Worm (Caenorhabditis elegans): Measurements from ENCODE around the gene pigg-1.

The pigg-1 gene

ce11 chrII:8641131-8641530 lies 41.1 kb upstream of the pigg-1 start, which contains the start of gene D2085.7:
TSS of gene D2085.7 (plus strand) at chrII:8641381.
- TF ChIP-seq nhr-12 (tag; optimal IDR thresholded peaks at IDR 0.05) (no peak), ham-2 (GFP tag; optimal IDR thresholded peaks at IDR 0.05) (peak; percentile 56)

ce11 chrII:8640503-8640902 lies 40.4 kb upstream of the pigg-1 start:
- TF ChIP-seq drap-1 (GFP tag; optimal IDR thresholded peaks at IDR 0.05) (no peak), nhr-28 (tag; optimal IDR thresholded peaks at IDR 0.05) (no peak), ham-2 (GFP tag; optimal IDR thresholded peaks at IDR 0.05) (no peak), sptf-1 (tag; optimal IDR thresholded peaks at IDR 0.05) (no peak), mep-1 (tag; optimal IDR thresholded peaks at IDR 0.05) (no peak), cnd-1 (tag; optimal IDR thresholded peaks at IDR 0.05) (no peak), ceh-39 (tag; optimal IDR thresholded peaks at IDR 0.05) (no peak), nhr-237 (tag; optimal IDR thresholded peaks at IDR 0.05) (no peak), mab-5 (tag; optimal IDR thresholded peaks at IDR 0.05) (no peak), ceh-43 (GFP tag; optimal IDR thresholded peaks at IDR 0.05) (no peak), flh-1 (GFP tag; optimal IDR thresholded peaks at IDR 0.05) (no peak), nhr-12 (tag; optimal IDR thresholded peaks at IDR 0.05) (no peak), unc-62 (GFP tag; optimal IDR thresholded peaks at IDR 0.05) (no peak), unc-120 (tag; optimal IDR thresholded peaks at IDR 0.05; ENCODE audit: poor library complexity, severe bottlenecking) (no peak)

DNA sequence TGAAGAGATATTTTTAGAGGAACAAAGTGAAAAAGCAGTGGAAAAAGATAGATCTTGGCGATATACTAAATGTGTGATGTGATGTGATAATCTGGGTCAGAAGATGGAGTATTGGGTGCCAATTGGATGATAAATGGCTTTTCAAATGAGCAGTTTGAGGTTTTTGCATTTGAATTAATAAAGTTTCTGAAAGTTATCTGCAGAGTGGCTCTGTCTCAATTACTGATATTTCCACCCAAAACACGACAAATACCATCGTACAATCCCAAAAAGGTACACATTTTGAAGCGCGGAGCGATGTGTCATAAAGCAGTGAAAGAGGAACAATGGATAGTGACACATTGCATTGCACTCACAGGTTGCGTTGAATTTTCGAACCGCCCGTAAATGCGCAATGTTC lies 39.5 kb upstream of the pigg-1 start:
- TF ChIP-seq nhr-2 (tag; optimal IDR thresholded peaks at IDR 0.05) (no peak), elt-1 (tag; optimal IDR thresholded peaks at IDR 0.05; ENCODE audit: borderline replicate concordance, insufficient read depth) (no peak), lin-32 (GFP tag; optimal IDR thresholded peaks at IDR 0.05) (no peak), blmp-1 (tag; optimal IDR thresholded peaks at IDR 0.05) (no peak)

DNA sequence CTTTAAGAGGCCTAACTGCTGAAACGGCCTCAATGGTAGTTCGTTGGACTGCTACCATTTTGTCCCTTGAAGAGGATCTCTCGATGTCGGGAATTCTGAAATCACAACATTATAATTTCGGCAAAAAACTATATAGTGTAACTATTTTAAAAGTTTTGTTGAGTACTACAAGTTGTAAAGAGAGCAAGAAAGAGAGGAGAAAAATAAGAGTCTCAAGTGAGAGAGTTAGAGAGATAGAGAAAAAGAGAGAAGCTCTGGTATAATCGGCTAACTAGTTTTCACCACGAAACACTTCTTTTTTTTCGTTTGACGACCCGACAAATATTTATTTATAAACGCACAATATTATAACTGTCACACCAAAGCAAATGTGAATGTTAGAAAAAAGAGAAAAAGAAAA lies 37.5 kb upstream of the pigg-1 start, which contains the start of gene vab-9:
Gene vab-9 (minus strand): TSS at position 101 of the 400 bp plus-strand sequence.
- TF ChIP-seq ces-1 (GFP tag; optimal IDR thresholded peaks at IDR 0.05) (peak; percentile 51), ham-2 (GFP tag; optimal IDR thresholded peaks at IDR 0.05) (no peak)

DNA sequence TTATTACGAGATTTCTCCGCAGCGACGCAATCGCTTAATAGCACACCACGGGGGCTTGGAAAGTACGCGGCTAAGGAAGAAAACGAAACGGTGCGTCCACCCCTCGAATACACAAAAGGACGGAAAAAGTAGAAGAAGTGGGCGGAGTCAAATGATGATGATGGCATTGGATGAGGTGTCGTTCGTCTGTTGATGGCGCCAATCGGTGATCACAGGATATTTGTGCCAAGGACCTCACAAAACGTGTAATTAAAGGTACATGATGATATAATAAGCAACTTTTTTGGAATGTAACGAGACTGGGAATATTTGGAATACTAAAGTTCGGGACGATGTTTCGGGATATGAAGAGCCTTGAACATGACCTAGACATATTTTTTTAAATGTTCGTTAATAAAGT lies 34.3 kb upstream of the pigg-1 start, which contains the start of gene cutl-12:
Gene cutl-12 (minus strand): TSS at position 101 of the 400 bp plus-strand sequence.
- TF ChIP-seq blmp-1 (tag; optimal IDR thresholded peaks at IDR 0.05), result no peak
- no peak for TF ChIP-seq cnd-1 (tag; optimal IDR thresholded peaks at IDR 0.05)
- TF ChIP-seq snpc-4 (tag; optimal IDR thresholded peaks at IDR 0.05), result no peak
- no peak for TF ChIP-seq tbx-8 (GFP tag; optimal IDR thresholded peaks at IDR 0.05)
- no peak for TF ChIP-seq sptf-1 (tag; optimal IDR thresholded peaks at IDR 0.05)
- TF ChIP-seq mab-5 (tag; optimal IDR thresholded peaks at IDR 0.05), result no peak
- no peak for TF ChIP-seq nhr-28 (tag; optimal IDR thresholded peaks at IDR 0.05)
- TF ChIP-seq hlh-1 (tag; optimal IDR thresholded peaks at IDR 0.05), result no peak
- no peak for TF ChIP-seq mls-2 (tag; optimal IDR thresholded peaks at IDR 0.05)
- no peak for TF ChIP-seq ces-1 (GFP tag; optimal IDR thresholded peaks at IDR 0.05)
- no peak for TF ChIP-seq unc-62 (GFP tag; optimal IDR thresholded peaks at IDR 0.05)
- no peak for TF ChIP-seq lin-13 (tag; optimal IDR thresholded peaks at IDR 0.05)
- TF ChIP-seq ceh-43 (GFP tag; optimal IDR thresholded peaks at IDR 0.05), result no peak
- TF ChIP-seq ztf-11 (tag; optimal IDR thresholded peaks at IDR 0.05), result no peak
- no peak for TF ChIP-seq bed-3 (GFP tag; optimal IDR thresholded peaks at IDR 0.05)
- TF ChIP-seq nhr-2 (tag; optimal IDR thresholded peaks at IDR 0.05), result no peak
- no peak for TF ChIP-seq unc-120 (tag; optimal IDR thresholded peaks at IDR 0.05; ENCODE audit: poor library complexity, severe bottlenecking)
- TF ChIP-seq ceh-83 (GFP tag; optimal IDR thresholded peaks at IDR 0.05), result no peak
- no peak for TF ChIP-seq M03D4.4 (tag; optimal IDR thresholded peaks at IDR 0.05)

- TF ChIP-seq ztf-11 (tag; optimal IDR thresholded peaks at IDR 0.05) (no peak), lin-13 (tag; optimal IDR thresholded peaks at IDR 0.05) (no peak), unc-39 (tag; optimal IDR thresholded peaks at IDR 0.05) (no peak), elt-1 (tag; optimal IDR thresholded peaks at IDR 0.05; ENCODE audit: borderline replicate concordance, insufficient read depth) (no peak), unc-120 (tag; optimal IDR thresholded peaks at IDR 0.05; ENCODE audit: poor library complexity, severe bottlenecking) (no peak), elt-3 (tag; optimal IDR thresholded peaks at IDR 0.05) (no peak), flh-1 (GFP tag; optimal IDR thresholded peaks at IDR 0.05) (no peak), bed-3 (GFP tag; optimal IDR thresholded peaks at IDR 0.05) (no peak), sptf-1 (tag; optimal IDR thresholded peaks at IDR 0.05) (no peak), nhr-237 (tag; optimal IDR thresholded peaks at IDR 0.05) (no peak), ces-1 (GFP tag; optimal IDR thresholded peaks at IDR 0.05) (no peak), pha-4 (tag; optimal IDR thresholded peaks at IDR 0.05) (no peak), M03D4.4 (tag; optimal IDR thresholded peaks at IDR 0.05) (no peak), mep-1 (tag; optimal IDR thresholded peaks at IDR 0.05) (no peak)
Observed at ce11 chrII:8631766-8632165, 31.7 kb upstream of the pigg-1 start.

Measured in whole organism, mixed stage, embryonic.